Worm (Caenorhabditis elegans) whole organism, L2 larva: Measurements from ENCODE around the gene str-19.

Experiments
- R02D3.7 ChIP-seq: fragments of 150-350 bp; optimal IDR thresholded peaks from 2 replicates; lab custom pipeline; 2014; ENCODE audit warnings: missing biosample characterization, missing genetic modification characterization
- ZK546.5 ChIP-seq: sonication (generic microtip); optimal IDR thresholded peaks from 2 replicates; lab custom pipeline; 2017; ENCODE audit warnings: missing biosample characterization, missing genetic modification characterization
- alr-1 ChIP-seq: fragments of 150-350 bp; optimal IDR thresholded peaks from 2 replicates; lab custom pipeline; 2014; ENCODE audit warnings: missing biosample characterization, missing genetic modification characterization
- aly-2 ChIP-seq: fragments of 150-350 bp; optimal IDR thresholded peaks from 2 replicates; lab custom pipeline; 2014; ENCODE audit warnings: missing biosample characterization, missing genetic modification characterization
- ama-1 ChIP-seq: fragments of 150-350 bp; optimal IDR thresholded peaks from 2 replicates; lab custom pipeline; 2018; ENCODE audit warnings: inconsistent platforms
- blmp-1 ChIP-seq: sonication (generic microtip); optimal IDR thresholded peaks from 2 replicates; lab custom pipeline; 2017; ENCODE audit warnings: missing genetic modification characterization, mild to moderate bottlenecking, missing compliant biosample characterization, antibody characterized with exemption, moderate library complexity; ENCODE audit not compliant: insufficient read depth
- ceh-82 ChIP-seq: fragments of 150-350 bp; optimal IDR thresholded peaks from 2 replicates; lab custom pipeline; 2014; ENCODE audit warnings: missing biosample characterization, missing genetic modification characterization
- dmd-4 ChIP-seq: sonication (generic microtip); optimal IDR thresholded peaks from 2 replicates; lab custom pipeline; 2017; ENCODE audit warnings: missing biosample characterization, missing genetic modification characterization
- elt-1 ChIP-seq: fragments of 150-350 bp; optimal IDR thresholded peaks from 2 replicates; lab custom pipeline; 2014; ENCODE audit warnings: missing biosample characterization, missing genetic modification characterization
- elt-3 ChIP-seq: sonication (generic microtip); optimal IDR thresholded peaks from 2 replicates; lab custom pipeline; 2017; ENCODE audit warnings: missing biosample characterization, missing genetic modification characterization
- fos-1 ChIP-seq: fragments of 150-350 bp; optimal IDR thresholded peaks from 2 replicates; lab custom pipeline; 2014; ENCODE audit warnings: missing biosample characterization, missing genetic modification characterization
- lin-11 ChIP-seq: fragments of 150-350 bp; sonication (generic microtip); optimal IDR thresholded peaks from 2 replicates; lab custom pipeline; 2014; ENCODE audit warnings: missing biosample characterization, missing genetic modification characterization, inconsistent platforms, mixed read lengths
- lin-39 ChIP-seq: fragments of 150-350 bp; optimal IDR thresholded peaks from 2 replicates; lab custom pipeline; 2014; ENCODE audit warnings: missing biosample characterization, missing genetic modification reagents, missing genetic modification characterization
- lsy-2 ChIP-seq, 2 experiments: fragments of 150-350 bp in 1 of 2; sonication (generic microtip) in 1 of 2; optimal IDR thresholded peaks; 2 replicates each; lab custom pipeline; 2014 to 2017; ENCODE audit warnings: missing biosample characterization in 2 of 2, missing genetic modification characterization in 2 of 2
- mbf-1 ChIP-seq: sonication (generic microtip); optimal IDR thresholded peaks from 2 replicates; lab custom pipeline; 2017; ENCODE audit warnings: missing biosample characterization, missing genetic modification characterization
- mdl-1 ChIP-seq, 2 experiments: fragments of 150-350 bp in 1 of 2; sonication (generic microtip) in 1 of 2; optimal IDR thresholded peaks; 2 replicates each; lab custom pipeline; 2017; ENCODE audit warnings: missing biosample characterization in 2 of 2, missing genetic modification characterization in 2 of 2
- nhr-11 ChIP-seq: fragments of 150-350 bp; optimal IDR thresholded peaks from 2 replicates; lab custom pipeline; 2014; ENCODE audit warnings: missing biosample characterization, missing genetic modification characterization
- nhr-12 ChIP-seq: fragments of 150-350 bp; optimal IDR thresholded peaks from 2 replicates; lab custom pipeline; 2014; ENCODE audit warnings: missing biosample characterization, missing genetic modification characterization
- nhr-129 ChIP-seq: fragments of 150-350 bp; optimal IDR thresholded peaks from 2 replicates; lab custom pipeline; 2014; ENCODE audit warnings: missing biosample characterization, missing genetic modification characterization
- nhr-21 ChIP-seq: fragments of 150-350 bp; optimal IDR thresholded peaks from 2 replicates; lab custom pipeline; 2014; ENCODE audit warnings: missing biosample characterization, missing genetic modification characterization
- nhr-237 ChIP-seq: fragments of 150-350 bp; optimal IDR thresholded peaks from 2 replicates; lab custom pipeline; 2014; ENCODE audit warnings: missing biosample characterization, missing genetic modification characterization
- nhr-25 ChIP-seq: fragments of 150-350 bp; sonication (generic microtip); optimal IDR thresholded peaks from 3 replicates; lab custom pipeline; 2014; ENCODE audit warnings: missing biosample characterization, missing genetic modification characterization
- sem-4 ChIP-seq: fragments of 150-350 bp; optimal IDR thresholded peaks from 2 replicates; lab custom pipeline; 2014; ENCODE audit warnings: missing biosample characterization, missing genetic modification reagents, missing genetic modification characterization
- skn-1 ChIP-seq: sonication (generic microtip); optimal IDR thresholded peaks from 2 replicates; lab custom pipeline; 2017; ENCODE audit warnings: missing biosample characterization, missing genetic modification characterization
- sma-3 ChIP-seq: sonication (generic microtip); optimal IDR thresholded peaks from 2 replicates; lab custom pipeline; 2016; ENCODE audit warnings: missing genetic modification reagents, missing genetic modification characterization, missing compliant biosample characterization
- sma-9 ChIP-seq, 2 experiments: fragments of 150-350 bp in 1 of 2; sonication (generic microtip) in 1 of 2; optimal IDR thresholded peaks; 2 replicates each; lab custom pipeline; 2014 to 2016; ENCODE audit warnings: missing genetic modification characterization in 2 of 2, mild to moderate bottlenecking in 1 of 2, missing biosample characterization in 1 of 2, missing compliant biosample characterization in 1 of 2, missing genetic modification reagents in 1 of 2, moderate library complexity in 1 of 2
- snpc-4 ChIP-seq: fragments of 150-350 bp; optimal IDR thresholded peaks from 2 replicates; lab custom pipeline; 2014; ENCODE audit warnings: missing biosample characterization, missing genetic modification characterization
- unc-39 ChIP-seq: fragments of 150-350 bp; optimal IDR thresholded peaks from 2 replicates; lab custom pipeline; 2014; ENCODE audit warnings: missing biosample characterization, missing genetic modification characterization
- unc-55 ChIP-seq: fragments of 150-350 bp; sonication (generic microtip); optimal IDR thresholded peaks from 3 replicates; lab custom pipeline; 2014; ENCODE audit warnings: missing biosample characterization, missing genetic modification reagents, missing genetic modification characterization
- unc-62 ChIP-seq: fragments of 150-350 bp; optimal IDR thresholded peaks from 2 replicates; lab custom pipeline; 2014; ENCODE audit warnings: missing biosample characterization, missing genetic modification reagents, missing genetic modification characterization
- zag-1 ChIP-seq: fragments of 150-350 bp; optimal IDR thresholded peaks from 2 replicates; lab custom pipeline; 2014; ENCODE audit warnings: missing biosample characterization, missing genetic modification characterization
- ztf-11 ChIP-seq: sonication (generic microtip); optimal IDR thresholded peaks from 2 replicates; lab custom pipeline; 2017; ENCODE audit warnings: missing biosample characterization, missing genetic modification characterization
- ztf-4 ChIP-seq: fragments of 150-350 bp; optimal IDR thresholded peaks from 2 replicates; lab custom pipeline; 2014; ENCODE audit warnings: missing biosample characterization, missing genetic modification characterization

The str-19 gene

ce11 chrV:15781086-15781485, 36.8 kb upstream of the str-19 start, which contains the start of gene T26E4.2:
T26E4.2 (plus strand) TSS chrV:15781386.
- no peak for TF ChIP-seq unc-62
- no peak for TF ChIP-seq lin-11 (tag; lab: Kevin White, UChicago)
- no peak for TF ChIP-seq mbf-1 (tag; lab: Kevin White, UChicago)
- no peak for TF ChIP-seq blmp-1
- no peak for TF ChIP-seq fos-1 (tag; lab: Kevin White, UChicago)
- no peak for TF ChIP-seq lin-39
- no peak for TF ChIP-seq lsy-2 (tag; optimal IDR thresholded peaks at IDR 0.05; lab: Kevin White, UChicago)
- no peak for TF ChIP-seq ztf-4 (tag; lab: Kevin White, UChicago)
- TF ChIP-seq nhr-25 = no peak
- TF ChIP-seq nhr-11 = no peak
- TF ChIP-seq ztf-11 (tag; lab: Kevin White, UChicago) = no peak
- TF ChIP-seq alr-1 (tag; lab: Kevin White, UChicago) = no peak
- no peak for TF ChIP-seq ama-1 (lab: Kevin White, UChicago)
- TF ChIP-seq sem-4 (tag; lab: Kevin White, UChicago) = no peak
- no peak for TF ChIP-seq skn-1 (tag; lab: Kevin White, UChicago)
- TF ChIP-seq mdl-1 (tag; optimal IDR thresholded peaks at IDR 0.05; lab: Kevin White, UChicago) = no peak
- TF ChIP-seq aly-2 (tag; lab: Kevin White, UChicago) = no peak
- TF ChIP-seq, all 48 proteins: peak for 0

DNA sequence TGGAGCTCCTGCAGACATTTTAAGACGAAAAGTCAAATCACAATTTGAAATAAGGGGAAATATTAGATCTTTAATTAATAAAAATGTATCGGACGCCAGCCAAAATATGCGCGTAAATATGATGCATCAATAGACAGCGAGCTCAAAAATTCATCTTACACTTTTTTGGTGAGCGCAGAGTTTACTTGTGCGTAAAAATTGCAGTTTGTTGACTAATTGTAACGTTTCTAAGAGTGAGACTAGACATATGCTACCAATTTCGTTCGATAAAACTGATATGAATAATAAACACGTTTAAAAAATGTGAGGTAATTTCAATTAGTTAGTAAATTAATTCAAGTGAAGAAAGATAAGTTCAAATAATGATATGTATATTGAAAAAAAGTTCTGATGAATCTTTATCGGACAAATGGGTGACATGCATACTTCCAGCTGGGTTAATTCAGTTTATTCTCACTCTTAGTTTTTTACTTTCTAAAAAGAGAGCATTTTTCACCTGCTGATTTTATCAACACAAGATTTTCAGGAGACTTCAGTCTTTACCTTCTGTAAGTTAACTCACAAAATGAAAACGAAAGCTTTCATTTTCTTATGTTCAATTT, 35.0 kb upstream of the str-19 start, which contains the start of the genes nhr-285 and irld-52:
Gene nhr-285 (minus strand): TSS at position 101 of the 602 bp plus-strand sequence.
Gene irld-52 (plus strand): TSS at position 552 of the 602 bp plus-strand sequence.
- no peak for TF ChIP-seq ama-1 (lab: Kevin White, UChicago)
- TF ChIP-seq nhr-25 = no peak
- no peak for TF ChIP-seq zag-1 (tag; lab: Kevin White, UChicago)
- TF ChIP-seq nhr-237 (tag; lab: Kevin White, UChicago) = no peak
- TF ChIP-seq nhr-129 = no peak

ce11 chrV:15776651-15777050, 32.4 kb upstream of the str-19 start, which contains the start of gene nhr-283:
nhr-283 (minus strand) TSS chrV:15776751.
- TF ChIP-seq snpc-4 (tag; lab: Kevin White, UChicago) (no peak), ztf-11 (tag; lab: Kevin White, UChicago) (no peak), ZK546.5 (tag; lab: Kevin White, UChicago) (no peak), nhr-25 (no peak), ama-1 (lab: Kevin White, UChicago) (no peak), sma-3 (GFP tag; lab: Kevin White, UChicago) (no peak), nhr-237 (tag; lab: Kevin White, UChicago) (no peak), elt-3 (tag; lab: Kevin White, UChicago) (no peak), ceh-82 (tag; lab: Kevin White, UChicago) (no peak), nhr-12 (tag; lab: Kevin White, UChicago) (no peak)

DNA sequence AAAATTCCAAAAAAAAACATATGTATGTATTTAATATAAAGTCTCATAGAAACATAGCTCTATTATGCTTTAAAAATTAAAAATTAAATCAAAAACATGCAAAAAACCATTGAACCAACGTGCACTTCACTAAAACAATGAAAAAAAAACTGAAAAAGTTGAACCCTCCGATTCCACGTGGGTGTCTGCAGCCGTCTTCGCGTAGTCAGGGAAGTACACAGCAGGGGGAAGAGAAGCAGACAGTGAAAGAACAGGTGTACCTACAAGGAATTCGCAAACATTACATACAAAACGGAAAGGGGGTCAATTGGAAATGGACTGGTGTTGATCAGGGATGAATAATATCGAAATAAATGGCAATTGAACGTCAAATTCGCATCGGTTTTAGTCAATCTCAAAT, 29.7 kb upstream of the str-19 start:
- TF ChIP-seq elt-3 (tag; lab: Kevin White, UChicago) = no peak
- TF ChIP-seq mdl-1 (tag; optimal IDR thresholded peaks at IDR 0.05; lab: Kevin White, UChicago) = peak in 1 of 2 experiments; percentile 1
- TF ChIP-seq dmd-4 (tag; lab: Kevin White, UChicago) = no peak
- TF ChIP-seq sma-9 (GFP tag; optimal IDR thresholded peaks at IDR 0.05; lab: Kevin White, UChicago) = peak; percentile 29
- no peak for TF ChIP-seq sma-9 (tag; optimal IDR thresholded peaks at IDR 0.05; lab: Kevin White, UChicago)

DNA sequence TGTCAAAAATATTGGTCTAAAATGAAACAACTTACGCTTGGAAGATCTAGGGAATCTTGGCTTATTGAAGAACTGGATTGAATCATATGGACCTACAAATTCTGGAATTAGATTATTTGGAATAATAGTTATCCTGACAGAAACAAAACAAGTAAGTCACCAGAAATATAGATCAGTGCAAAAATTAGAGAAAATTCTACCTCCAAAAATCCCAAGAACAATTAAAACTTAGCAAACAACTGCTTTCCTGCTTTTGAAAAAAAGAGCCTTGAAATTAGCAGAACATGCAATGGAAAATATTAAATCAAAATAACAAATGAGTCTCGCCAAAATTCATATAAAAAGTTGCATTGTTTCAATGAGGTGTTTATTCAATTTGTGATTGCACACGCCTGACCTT, 28.9 kb upstream of the str-19 start, which contains the start of gene nhr-60:
Gene nhr-60 (minus strand): TSS at position 101 of the 400 bp plus-strand sequence.
- TF ChIP-seq fos-1 (tag; lab: Kevin White, UChicago) (no peak), nhr-21 (tag; lab: Kevin White, UChicago) (no peak), sma-3 (GFP tag; lab: Kevin White, UChicago) (no peak), R02D3.7 (tag; lab: Kevin White, UChicago) (no peak), ceh-82 (tag; lab: Kevin White, UChicago) (no peak), dmd-4 (tag; lab: Kevin White, UChicago) (no peak), elt-1 (tag; lab: Kevin White, UChicago) (no peak), unc-62 (no peak), nhr-237 (tag; lab: Kevin White, UChicago) (no peak), blmp-1 (no peak), nhr-12 (tag; lab: Kevin White, UChicago) (no peak), nhr-129 (no peak), sem-4 (tag; lab: Kevin White, UChicago) (no peak), elt-3 (tag; lab: Kevin White, UChicago) (no peak), unc-55 (GFP tag; lab: Kevin White, UChicago) (no peak), nhr-11 (no peak), ztf-4 (tag; lab: Kevin White, UChicago) (no peak), unc-39 (tag; lab: Kevin White, UChicago) (no peak), mdl-1 (tag; optimal IDR thresholded peaks at IDR 0.05; lab: Kevin White, UChicago) (no peak)
- TF ChIP-seq, all 48 proteins: peak for 0
